Fruit fly (Drosophila melanogaster) whole organism, embryonic: ENCODE measurements around the gene CG17249.

ENCODE experiments used
- Bteb2 ChIP-seq: fragments of 200-800 bp; sonication (Bioruptor generic); optimal IDR thresholded peaks from 2 replicates; lab custom pipeline; 2016; ENCODE audit warnings: missing biosample characterization, missing genetic modification characterization
- CG13894 ChIP-seq: fragments of 200-800 bp; sonication (Bioruptor generic); optimal IDR thresholded peaks from 3 replicates; lab custom pipeline; 2018; ENCODE audit warnings: missing biosample characterization, mild to moderate bottlenecking, missing genetic modification characterization, moderate library complexity
- CG16813 ChIP-seq: fragments of 200-800 bp; sonication (Bioruptor generic); IDR thresholded peaks from 3 replicates; pipeline ENCODE4 v1.3.6; 2022; ENCODE audit warnings: missing biosample characterization, missing genetic modification characterization; ENCODE audit not compliant: partially characterized antibody
- CG17612 ChIP-seq: fragments of 200-800 bp; sonication (Bioruptor generic); IDR thresholded peaks from 2 replicates; pipeline ENCODE4 v1.3.6; 2022; ENCODE audit warnings: missing biosample characterization, missing genetic modification characterization
- CG32532 ChIP-seq: fragments of 200-800 bp; sonication (Bioruptor generic); IDR thresholded peaks from 2 replicates; pipeline ENCODE4 v1.3.6; 2022; ENCODE audit warnings: missing biosample characterization, missing genetic modification characterization
- CG34224 ChIP-seq: fragments of 200-800 bp; sonication (Bioruptor generic); IDR thresholded peaks from 3 replicates; pipeline ENCODE4 v1.3.6; 2022; ENCODE audit warnings: missing biosample characterization, missing genetic modification characterization; ENCODE audit not compliant: partially characterized antibody
- CG4424 ChIP-seq: fragments of 200-800 bp; sonication (Bioruptor generic); optimal IDR thresholded peaks from 3 replicates; lab custom pipeline; 2016; ENCODE audit warnings: missing biosample characterization, missing genetic modification characterization
- CG4730 ChIP-seq: fragments of 200-800 bp; sonication (Bioruptor generic); IDR thresholded peaks from 2 replicates; pipeline ENCODE4 v1.3.6; 2022; ENCODE audit warnings: missing biosample characterization, missing genetic modification characterization
- CG8089 ChIP-seq: fragments of 200-800 bp; sonication (Bioruptor generic); optimal IDR thresholded peaks from 3 replicates; lab custom pipeline; 2016; ENCODE audit warnings: missing biosample characterization, missing genetic modification characterization
- CG9727 ChIP-seq: fragments of 200-800 bp; sonication (Bioruptor generic); optimal IDR thresholded peaks from 3 replicates; lab custom pipeline; 2017; ENCODE audit warnings: missing biosample characterization, mild to moderate bottlenecking, missing genetic modification characterization
- CG9932 ChIP-seq: fragments of 200-800 bp; sonication (Bioruptor generic); IDR thresholded peaks from 2 replicates; pipeline ENCODE4 v1.3.6; 2022; ENCODE audit warnings: missing biosample characterization, missing genetic modification characterization
- Camta ChIP-seq: fragments of 200-800 bp; sonication (Bioruptor generic); optimal IDR thresholded peaks from 2 replicates; lab custom pipeline; 2016; ENCODE audit warnings: missing biosample characterization, missing genetic modification characterization
- CkIIα-i1 ChIP-seq: fragments of 200-800 bp; sonication (Bioruptor generic); IDR thresholded peaks from 2 replicates; pipeline ENCODE4 v1.3.6; 2022; ENCODE audit warnings: missing biosample characterization, missing genetic modification characterization
- CoRest ChIP-seq: fragments of 200-800 bp; sonication (Bioruptor generic); optimal IDR thresholded peaks from 3 replicates; lab custom pipeline; 2018; ENCODE audit warnings: missing biosample characterization, mild to moderate bottlenecking, missing genetic modification characterization, moderate library complexity
- D ChIP-seq, 2 experiments: fragments of 200-800 bp in 1 of 2; fragments of >200 bp in 1 of 2; sonication (Bioruptor generic) in 1 of 2; optimal IDR thresholded peaks; 2 replicates in 1 of 2; 3 replicates in 1 of 2; lab custom pipeline; 2017; ENCODE audit warnings: mild to moderate bottlenecking in 1 of 2, missing biosample characterization in 1 of 2, missing genetic modification characterization in 1 of 2, missing genetic modification reagents in 1 of 2
- D19B ChIP-seq: fragments of 200-800 bp; sonication (Bioruptor generic); optimal IDR thresholded peaks from 2 replicates; lab custom pipeline; 2017; ENCODE audit warnings: missing biosample characterization, mild to moderate bottlenecking, missing genetic modification characterization
- Dfd ChIP-seq, 2 experiments: fragments of >200 bp; optimal IDR thresholded peaks; 2 replicates each; lab custom pipeline; 2017; ENCODE audit warnings: missing biosample characterization in 2 of 2, missing genetic modification characterization in 2 of 2
- Dip3 ChIP-seq: fragments of 200-800 bp; sonication (Bioruptor generic); optimal IDR thresholded peaks from 3 replicates; lab custom pipeline; 2016; ENCODE audit warnings: missing biosample characterization, missing genetic modification characterization
- Dref ChIP-seq: fragments of 200-800 bp; sonication (Bioruptor generic); IDR thresholded peaks from 2 replicates; pipeline ENCODE4 v1.3.6; 2022; ENCODE audit warnings: missing biosample characterization, missing genetic modification characterization
- E2f2 ChIP-seq: fragments of 200-800 bp; sonication (Bioruptor generic); IDR thresholded peaks from 2 replicates; pipeline ENCODE4 v1.3.6; 2022; ENCODE audit warnings: missing biosample characterization, missing genetic modification characterization
- Eip74EF ChIP-seq, 2 experiments: fragments of 200-800 bp in 1 of 2; fragments of >200 bp in 1 of 2; sonication (Bioruptor generic) in 1 of 2; optimal IDR thresholded peaks; 2 replicates each; lab custom pipeline; 2017 to 2019; ENCODE audit warnings: missing biosample characterization in 2 of 2, missing genetic modification characterization in 2 of 2, mild to moderate bottlenecking in 1 of 2, moderate library complexity in 1 of 2
- HLH3B ChIP-seq: fragments of 200-800 bp; sonication (Bioruptor generic); IDR thresholded peaks from 2 replicates; pipeline ENCODE4 v1.3.6; 2022; ENCODE audit warnings: missing biosample characterization, missing genetic modification characterization
- Hmr ChIP-seq: fragments of 200-800 bp; sonication (Bioruptor generic); optimal IDR thresholded peaks from 3 replicates; lab custom pipeline; 2017; ENCODE audit warnings: mild to moderate bottlenecking, missing biosample characterization, missing genetic modification reagents, missing genetic modification characterization
- Hmx ChIP-seq: fragments of 200-800 bp; sonication (Bioruptor generic); optimal IDR thresholded peaks from 2 replicates; lab custom pipeline; 2016; ENCODE audit warnings: missing biosample characterization, missing genetic modification characterization
- Hr3 ChIP-seq: fragments of 200-800 bp; sonication (Bioruptor generic); optimal IDR thresholded peaks from 3 replicates; lab custom pipeline; 2016; ENCODE audit warnings: missing biosample characterization, missing genetic modification characterization
- Hsf ChIP-seq: fragments of 200-800 bp; sonication (Bioruptor generic); optimal IDR thresholded peaks from 3 replicates; lab custom pipeline; 2016; ENCODE audit warnings: missing biosample characterization, missing genetic modification characterization
- Jarid2 ChIP-seq: fragments of 200-800 bp; sonication (Bioruptor generic); optimal IDR thresholded peaks from 3 replicates; lab custom pipeline; 2017; ENCODE audit warnings: mild to moderate bottlenecking, missing biosample characterization, missing genetic modification reagents, missing genetic modification characterization
- Mes4 ChIP-seq: fragments of 200-800 bp; sonication (Bioruptor generic); optimal IDR thresholded peaks from 2 replicates; lab custom pipeline; 2016; ENCODE audit warnings: missing biosample characterization, missing genetic modification characterization
- Mrtf ChIP-seq: fragments of 200-800 bp; sonication (Bioruptor generic); IDR thresholded peaks from 3 replicates; pipeline ENCODE4 v1.3.6; 2022; ENCODE audit warnings: missing biosample characterization, missing genetic modification characterization
- Myb ChIP-seq: fragments of 200-800 bp; sonication (Bioruptor generic); optimal IDR thresholded peaks from 2 replicates; lab custom pipeline; 2016; ENCODE audit warnings: missing biosample characterization, missing genetic modification characterization
- PHDP ChIP-seq: fragments of 200-800 bp; sonication (Bioruptor generic); optimal IDR thresholded peaks from 3 replicates; lab custom pipeline; 2018; ENCODE audit warnings: missing biosample characterization, mild to moderate bottlenecking, missing genetic modification characterization, moderate library complexity
- Scr ChIP-seq: fragments of 200-800 bp; sonication (Bioruptor generic); IDR thresholded peaks from 2 replicates; pipeline ENCODE4 v1.3.6; 2022; ENCODE audit warnings: missing biosample characterization, missing genetic modification characterization; ENCODE audit not compliant: partially characterized antibody
- Sox100B ChIP-seq: fragments of 200-800 bp; sonication (Bioruptor generic); optimal IDR thresholded peaks from 3 replicates; lab custom pipeline; 2018; ENCODE audit warnings: missing biosample characterization, mild to moderate bottlenecking, missing genetic modification characterization
- Sry-β ChIP-seq: fragments of 200-800 bp; sonication (Bioruptor generic); optimal IDR thresholded peaks from 2 replicates; lab custom pipeline; 2018; ENCODE audit warnings: missing biosample characterization, mild to moderate bottlenecking, missing genetic modification characterization, moderate library complexity
- aop ChIP-seq: fragments of 200-800 bp; sonication (Bioruptor generic); IDR thresholded peaks from 2 replicates; pipeline ENCODE4 v1.3.6; 2022; ENCODE audit warnings: missing biosample characterization, missing genetic modification characterization
- bbx ChIP-seq: fragments of 200-800 bp; sonication (Bioruptor generic); IDR thresholded peaks from 2 replicates; pipeline ENCODE4 v1.3.6; 2022; ENCODE audit warnings: missing biosample characterization, missing genetic modification characterization; ENCODE audit not compliant: partially characterized antibody
- chn ChIP-seq: fragments of 200-800 bp; sonication (Bioruptor generic); optimal IDR thresholded peaks from 2 replicates; lab custom pipeline; 2016; ENCODE audit warnings: missing biosample characterization, missing genetic modification characterization
- corto ChIP-seq: fragments of 200-800 bp; sonication (Bioruptor generic); optimal IDR thresholded peaks from 2 replicates; lab custom pipeline; 2016; ENCODE audit warnings: missing biosample characterization, mild to moderate bottlenecking, missing genetic modification characterization, moderate library complexity
- dysf ChIP-seq: fragments of 200-800 bp; sonication (Bioruptor generic); IDR thresholded peaks from 3 replicates; pipeline ENCODE4 v1.3.6; 2022; ENCODE audit warnings: missing biosample characterization, missing genetic modification characterization
- exex ChIP-seq: fragments of 200-800 bp; sonication (Bioruptor generic); optimal IDR thresholded peaks from 4 replicates; lab custom pipeline; 2018; ENCODE audit warnings: missing biosample characterization, mild to moderate bottlenecking, missing genetic modification characterization, moderate library complexity
- eyg ChIP-seq: fragments of 200-800 bp; sonication (Bioruptor generic); optimal IDR thresholded peaks from 3 replicates; lab custom pipeline; 2016; ENCODE audit warnings: missing biosample characterization, missing genetic modification characterization
- fu2 ChIP-seq: fragments of 200-800 bp; sonication (Bioruptor generic); optimal IDR thresholded peaks from 2 replicates; lab custom pipeline; 2016; ENCODE audit warnings: missing biosample characterization, missing genetic modification characterization
- gcm ChIP-seq: fragments of 200-800 bp; sonication (Bioruptor generic); optimal IDR thresholded peaks from 2 replicates; lab custom pipeline; 2019; ENCODE audit warnings: missing biosample characterization, mild to moderate bottlenecking, missing genetic modification characterization, moderate library complexity
- hbn ChIP-seq: fragments of 200-800 bp; sonication (Bioruptor generic); IDR thresholded peaks from 2 replicates; pipeline ENCODE4 v1.3.6; 2022; ENCODE audit warnings: missing biosample characterization, missing genetic modification characterization; ENCODE audit not compliant: partially characterized antibody
- kah ChIP-seq: fragments of 200-800 bp; sonication (Bioruptor generic); optimal IDR thresholded peaks from 2 replicates; lab custom pipeline; 2018; ENCODE audit warnings: missing biosample characterization, mild to moderate bottlenecking, missing genetic modification characterization
- knrl ChIP-seq: fragments of 200-800 bp; sonication (Bioruptor generic); IDR thresholded peaks from 3 replicates; pipeline ENCODE4 v1.3.6; 2022; ENCODE audit warnings: missing biosample characterization, missing genetic modification characterization; ENCODE audit not compliant: partially characterized antibody
- lbe ChIP-seq: fragments of 200-800 bp; sonication (Bioruptor generic); optimal IDR thresholded peaks from 2 replicates; lab custom pipeline; 2016; ENCODE audit warnings: missing biosample characterization, mild to moderate bottlenecking, missing genetic modification characterization
- nmo ChIP-seq: fragments of 200-800 bp; sonication (Bioruptor generic); optimal IDR thresholded peaks from 2 replicates; lab custom pipeline; 2018; ENCODE audit warnings: missing biosample characterization, mild to moderate bottlenecking, missing genetic modification characterization, moderate library complexity
- pnt ChIP-seq: fragments of 200-800 bp; sonication (Bioruptor generic); optimal IDR thresholded peaks from 3 replicates; lab custom pipeline; 2016; ENCODE audit warnings: missing biosample characterization, missing genetic modification characterization
- tx ChIP-seq: fragments of 200-800 bp; sonication (Bioruptor generic); optimal IDR thresholded peaks from 2 replicates; lab custom pipeline; 2016; ENCODE audit warnings: missing biosample characterization, missing genetic modification characterization

Gene CG17249

DNA sequence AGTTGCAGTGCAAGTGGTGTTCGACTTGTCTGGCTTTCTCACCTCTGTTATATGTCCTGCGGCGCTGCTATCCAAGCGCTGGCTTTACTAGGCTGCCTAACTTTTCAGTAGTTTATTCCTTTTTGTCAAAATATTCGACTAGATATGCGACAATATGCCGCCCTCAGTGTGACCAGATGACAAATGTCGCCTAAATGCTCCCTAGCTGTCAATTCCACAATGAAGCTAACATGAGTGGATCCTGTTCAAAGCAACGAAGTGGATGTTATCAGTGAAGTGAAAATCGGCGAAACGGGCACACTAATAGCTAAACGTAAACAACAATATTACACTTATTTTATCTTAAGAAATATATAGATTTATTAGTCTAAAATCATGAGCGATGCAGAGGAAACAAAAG lies 17.6 kb upstream of the CG17249 start, which contains the start of the genes Srrm234 and CG7974 (continued):
- TF ChIP-seq corto (no peak), E2f2 (GFP tag; lab: Robert Waterston, UW) (peak; percentile 55), Camta (GFP tag; lab: Kevin White, UChicago) (no peak), D (optimal IDR thresholded peaks at IDR 0.05; lab: Kevin White, UChicago) (no peak), D (GFP tag; optimal IDR thresholded peaks at IDR 0.05; lab: Kevin White, UChicago) (no peak), Sry-β (GFP tag; lab: Kevin White, UChicago) (peak; percentile 50), Mes4 (GFP tag; lab: Kevin White, UChicago) (no peak), pnt (no peak), Sox100B (GFP tag; lab: Kevin White, UChicago) (no peak), CG34224 (GFP tag; lab: Robert Waterston, UW) (peak; percentile 36; the same call in 1 of the 3 replicates), PHDP (tag; lab: Kevin White, UChicago) (no peak), CG16813 (no peak), Dfd (GFP tag; optimal IDR thresholded peaks at IDR 0.05; lab: Kevin White, UChicago) (no peak), CG4730 (GFP tag; lab: Robert Waterston, UW) (no peak), fu2 (GFP tag; lab: Kevin White, UChicago) (no peak), CG9932 (GFP tag; lab: Robert Waterston, UW) (no peak), knrl (0 out of 3 replicates have a peak, but pooled peaks have one; percentile 11), Hsf (no peak), CG13894 (tag; lab: Kevin White, UChicago) (no peak), chn (GFP tag; lab: Kevin White, UChicago) (no peak), bbx (GFP tag; lab: Robert Waterston, UW) (peak; percentile 32; the same call in 1 of the 2 replicates), eyg (GFP tag; lab: Kevin White, UChicago) (no peak), Eip74EF (GFP tag; optimal IDR thresholded peaks at IDR 0.05; lab: Kevin White, UChicago) (no peak), dysf (GFP tag; lab: Robert Waterston, UW) (no peak), kah (no peak), CkIIα-i1 (GFP tag; lab: Robert Waterston, UW) (no peak), CG8089 (GFP tag; lab: Kevin White, UChicago) (no peak), CG17612 (GFP tag; lab: Robert Waterston, UW) (no peak), CoRest (tag; lab: Kevin White, UChicago) (no peak), HLH3B (GFP tag; lab: Robert Waterston, UW) (no peak), CG32532 (GFP tag; lab: Robert Waterston, UW) (no peak), lbe (GFP tag; lab: Kevin White, UChicago) (peak; percentile 31), Scr (GFP tag; lab: Robert Waterston, UW) (peak; percentile 34; the same call in 1 of the 2 replicates), Hr3 (GFP tag; lab: Kevin White, UChicago) (no peak), Dref (no peak), Dip3 (GFP tag; lab: Kevin White, UChicago) (no peak), Hmr (GFP tag; lab: Kevin White, UChicago) (no peak), tx (no peak), CG9727 (GFP tag; lab: Kevin White, UChicago) (no peak), D19B (GFP tag; lab: Kevin White, UChicago) (no peak), Hmx (GFP tag; lab: Kevin White, UChicago) (no peak), CG4424 (GFP tag; lab: Kevin White, UChicago) (no peak), Bteb2 (no peak), exex (tag; lab: Kevin White, UChicago) (no peak), gcm (GFP tag; lab: Kevin White, UChicago) (no peak), Jarid2 (GFP tag; lab: Kevin White, UChicago) (no peak), Mrtf (GFP tag; lab: Robert Waterston, UW) (no peak), hbn (peak; percentile 49), Myb (GFP tag; lab: Kevin White, UChicago) (peak; percentile 7), aop (GFP tag; lab: Robert Waterston, UW) (no peak), nmo (GFP tag; lab: Kevin White, UChicago) (peak; percentile 10)
